Worm (Caenorhabditis elegans) whole organism, young adult: Measurements from ENCODE around the gene F15B9.6.
"Not testable (repeated sequence)": the region's sequence is repeated elsewhere in the genome, so short reads cannot be mapped to it uniquely, and the experiment has no call there.

Experiments used
- B0019.2 ChIP-seq: fragments of 200-800 bp; sonication (Bioruptor generic); conservative IDR thresholded peaks from 2 replicates; pipeline ENCODE4 v1.3.6; 2022; ENCODE audit warnings: missing genetic modification reagents, missing genetic modification characterization, missing compliant biosample characterization
- B0261.1 ChIP-seq: sonication (generic microtip); optimal IDR thresholded peaks from 2 replicates; lab custom pipeline; 2016; ENCODE audit warnings: mild to moderate bottlenecking, missing genetic modification characterization, moderate library complexity, missing compliant biosample characterization
- C06A6.2 ChIP-seq: fragments of 200-800 bp; sonication (Bioruptor generic); conservative IDR thresholded peaks from 2 replicates; pipeline ENCODE4 v1.3.6; 2022; ENCODE audit warnings: missing genetic modification characterization, missing compliant biosample characterization
- D2030.7 ChIP-seq: fragments of 200-800 bp; sonication (Bioruptor generic); IDR thresholded peaks from 2 replicates; pipeline ENCODE4 v1.3.6; 2022; ENCODE audit warnings: missing genetic modification reagents, missing genetic modification characterization, missing compliant biosample characterization
- F33H1.4 ChIP-seq: fragments of 200-800 bp; sonication (Bioruptor generic); IDR thresholded peaks from 2 replicates; pipeline ENCODE4 v1.3.6; 2022; ENCODE audit warnings: missing genetic modification reagents, missing genetic modification characterization, missing compliant biosample characterization
- F52B5.7 ChIP-seq: sonication (generic microtip); optimal IDR thresholded peaks from 2 replicates; lab custom pipeline; 2016; ENCODE audit warnings: mild to moderate bottlenecking, missing genetic modification characterization, missing compliant biosample characterization
- K11D2.4 ChIP-seq: fragments of 200-800 bp; sonication (Bioruptor generic); IDR thresholded peaks from 2 replicates; pipeline ENCODE4 v1.3.6; 2022; ENCODE audit warnings: missing genetic modification reagents, missing genetic modification characterization, missing compliant biosample characterization
- K12H6.12 ChIP-seq: fragments of 200-800 bp; sonication (Bioruptor generic); optimal IDR thresholded peaks from 2 replicates; lab custom pipeline; 2018; ENCODE audit warnings: mild to moderate bottlenecking, missing genetic modification characterization, missing compliant biosample characterization
- T07F8.4 ChIP-seq: sonication (generic microtip); optimal IDR thresholded peaks from 2 replicates; lab custom pipeline; 2016; ENCODE audit warnings: mild to moderate bottlenecking, missing genetic modification characterization, moderate library complexity, missing compliant biosample characterization
- Y95B8A.8 ChIP-seq: fragments of 200-800 bp; sonication (Bioruptor generic); IDR thresholded peaks from 2 replicates; pipeline ENCODE4 v1.3.6; 2022; ENCODE audit warnings: missing genetic modification reagents, missing genetic modification characterization, missing compliant biosample characterization
- attf-3 ChIP-seq: fragments of 200-800 bp; sonication (Bioruptor generic); conservative IDR thresholded peaks from 2 replicates; pipeline ENCODE4 v1.3.6; 2022; ENCODE audit warnings: missing genetic modification reagents, missing genetic modification characterization, missing compliant biosample characterization
- attf-5 ChIP-seq: fragments of 200-800 bp; sonication (Bioruptor generic); optimal IDR thresholded peaks from 2 replicates; lab custom pipeline; 2018; ENCODE audit warnings: mild to moderate bottlenecking, missing genetic modification characterization, missing compliant biosample characterization
- bed-1 ChIP-seq: fragments of 200-800 bp; sonication (Bioruptor generic); IDR thresholded peaks from 2 replicates; pipeline ENCODE4 v1.3.6; 2022; ENCODE audit warnings: missing genetic modification reagents, missing genetic modification characterization, missing compliant biosample characterization
- ceh-100 ChIP-seq: fragments of 200-800 bp; sonication (Bioruptor generic); IDR thresholded peaks from 2 replicates; pipeline ENCODE4 v1.3.6; 2022; ENCODE audit warnings: missing genetic modification reagents, missing genetic modification characterization, missing compliant biosample characterization
- ceh-79 ChIP-seq: sonication (generic microtip); optimal IDR thresholded peaks from 2 replicates; lab custom pipeline; 2017; ENCODE audit warnings: mild to moderate bottlenecking, missing genetic modification characterization, missing compliant biosample characterization
- die-1 ChIP-seq: sonication (generic microtip); optimal IDR thresholded peaks from 2 replicates; lab custom pipeline; 2016; ENCODE audit warnings: missing genotype, mild to moderate bottlenecking, missing genetic modification characterization, missing compliant biosample characterization
- dpff-1 ChIP-seq: sonication (generic microtip); optimal IDR thresholded peaks from 2 replicates; lab custom pipeline; 2017; ENCODE audit warnings: mild to moderate bottlenecking, missing genetic modification characterization, missing compliant biosample characterization
- dpl-1 ChIP-seq: fragments of 150-350 bp; optimal IDR thresholded peaks from 2 replicates; lab custom pipeline; 2014; ENCODE audit warnings: missing biosample characterization, missing genetic modification reagents, missing genetic modification characterization
- egl-44 ChIP-seq: fragments of 200-800 bp; sonication (Bioruptor generic); IDR thresholded peaks from 2 replicates; pipeline ENCODE4 v1.3.6; 2022; ENCODE audit warnings: missing genetic modification reagents, missing genetic modification characterization, missing compliant biosample characterization
- egrh-3 ChIP-seq: fragments of 200-800 bp; sonication (Bioruptor generic); IDR thresholded peaks from 2 replicates; pipeline ENCODE4 v1.3.6; 2022; ENCODE audit warnings: missing genetic modification reagents, missing genetic modification characterization, missing compliant biosample characterization
- gei-17 ChIP-seq: fragments of 200-800 bp; sonication (Bioruptor generic); optimal IDR thresholded peaks from 2 replicates; lab custom pipeline; 2018; ENCODE audit warnings: mild to moderate bottlenecking, missing genetic modification characterization, missing compliant biosample characterization
- hmg-1.2 ChIP-seq: fragments of 200-800 bp; sonication (Bioruptor generic); IDR thresholded peaks from 2 replicates; pipeline ENCODE4 v1.3.6; 2022; ENCODE audit warnings: missing genetic modification reagents, missing genetic modification characterization, missing compliant biosample characterization
- hmg-20 ChIP-seq: fragments of 200-800 bp; sonication (Bioruptor generic); IDR thresholded peaks from 2 replicates; pipeline ENCODE4 v1.3.6; 2022; ENCODE audit warnings: missing genetic modification reagents, missing genetic modification characterization, missing compliant biosample characterization
- lin-26 ChIP-seq: fragments of 200-800 bp; sonication (Bioruptor generic); IDR thresholded peaks from 2 replicates; pipeline ENCODE4 v1.3.6; 2022; ENCODE audit warnings: missing genetic modification reagents, missing genetic modification characterization, missing compliant biosample characterization
- lin-40 ChIP-seq: sonication (generic microtip); optimal IDR thresholded peaks from 2 replicates; lab custom pipeline; 2016; ENCODE audit warnings: missing genetic modification characterization, mild to moderate bottlenecking, missing compliant biosample characterization, missing genotype, missing genetic modification reagents
- lin-54 ChIP-seq: fragments of 200-800 bp; sonication (Bioruptor generic); optimal IDR thresholded peaks from 2 replicates; lab custom pipeline; 2018; ENCODE audit warnings: mild to moderate bottlenecking, missing genetic modification characterization, missing compliant biosample characterization
- lsl-1 ChIP-seq: fragments of 200-800 bp; sonication (Bioruptor generic); optimal IDR thresholded peaks from 2 replicates; lab custom pipeline; 2018; ENCODE audit warnings: mild to moderate bottlenecking, missing genetic modification characterization, moderate library complexity, missing compliant biosample characterization
- madf-3 ChIP-seq: fragments of 200-800 bp; sonication (Bioruptor generic); IDR thresholded peaks from 2 replicates; pipeline ENCODE4 v1.3.6; 2022; ENCODE audit warnings: missing genetic modification reagents, missing genetic modification characterization, missing compliant biosample characterization
- madf-6 ChIP-seq: fragments of 200-800 bp; sonication (Bioruptor generic); IDR thresholded peaks from 2 replicates; pipeline ENCODE4 v1.3.6; 2022; ENCODE audit warnings: missing genetic modification reagents, missing genetic modification characterization, missing compliant biosample characterization
- madf-8 ChIP-seq: fragments of 200-800 bp; sonication (Bioruptor generic); conservative IDR thresholded peaks from 2 replicates; pipeline ENCODE4 v1.3.6; 2022; ENCODE audit warnings: missing genetic modification reagents, missing genetic modification characterization, missing compliant biosample characterization
- mcd-1 ChIP-seq: fragments of 200-800 bp; sonication (Bioruptor generic); IDR thresholded peaks from 2 replicates; pipeline ENCODE4 v1.3.6; 2022; ENCODE audit warnings: missing genetic modification reagents, missing genetic modification characterization, missing compliant biosample characterization
- nfyb-1 ChIP-seq: fragments of 200-800 bp; sonication (Bioruptor generic); IDR thresholded peaks from 2 replicates; pipeline ENCODE4 v1.3.6; 2022; ENCODE audit warnings: missing genetic modification reagents, missing genetic modification characterization, missing compliant biosample characterization
- nhr-80 ChIP-seq: sonication (generic microtip); optimal IDR thresholded peaks from 2 replicates; lab custom pipeline; 2016; ENCODE audit warnings: missing genetic modification characterization, missing compliant biosample characterization
- nhr-90 ChIP-seq: sonication (generic microtip); optimal IDR thresholded peaks from 2 replicates; lab custom pipeline; 2016; ENCODE audit warnings: missing genotype, mild to moderate bottlenecking, missing genetic modification characterization, missing compliant biosample characterization
- rcor-1 ChIP-seq: fragments of 200-800 bp; sonication (Bioruptor generic); IDR thresholded peaks from 2 replicates; pipeline ENCODE4 v1.3.6; 2022; ENCODE audit warnings: missing genetic modification reagents, missing genetic modification characterization, missing compliant biosample characterization
- sea-2 ChIP-seq: fragments of 200-800 bp; sonication (Bioruptor generic); IDR thresholded peaks from 2 replicates; pipeline ENCODE4 v1.3.6; 2022; ENCODE audit warnings: missing genetic modification characterization, missing compliant biosample characterization
- snpc-4 ChIP-seq, 5 experiments: fragments of 150-350 bp in 1 of 5; sonication (generic microtip) in 4 of 5; optimal IDR thresholded peaks; 2 replicates each; lab custom pipeline; 2014 to 2018; ENCODE audit warnings: missing genetic modification characterization in 5 of 5, missing biosample characterization in 3 of 5, antibody characterized with exemption in 2 of 5, mild to moderate bottlenecking in 2 of 5, missing compliant biosample characterization in 2 of 5, missing genotype in 2 of 5, moderate library complexity in 2 of 5, missing genetic modification reagents in 1 of 5
- tbp1 ChIP-seq: fragments of 200-800 bp; sonication (Bioruptor generic); optimal IDR thresholded peaks from 2 replicates; lab custom pipeline; 2018; ENCODE audit warnings: mild to moderate bottlenecking, missing genetic modification characterization, missing compliant biosample characterization
- tbx-9 ChIP-seq: sonication (generic microtip); optimal IDR thresholded peaks from 2 replicates; lab custom pipeline; 2016; ENCODE audit warnings: borderline replicate concordance, missing genetic modification characterization, inconsistent platforms, missing compliant biosample characterization
- zim-3 ChIP-seq: sonication (generic microtip); optimal IDR thresholded peaks from 2 replicates; lab custom pipeline; 2017; ENCODE audit warnings: mild to moderate bottlenecking, missing genetic modification characterization, moderate library complexity, missing compliant biosample characterization
- ztf-18 ChIP-seq: sonication (generic microtip); optimal IDR thresholded peaks from 2 replicates; lab custom pipeline; 2016; ENCODE audit warnings: missing genotype, mild to moderate bottlenecking, missing genetic modification characterization, missing compliant biosample characterization
- ztf-26 ChIP-seq: sonication (generic microtip); optimal IDR thresholded peaks from 2 replicates; lab custom pipeline; 2017; ENCODE audit warnings: missing genetic modification characterization, missing compliant biosample characterization
- ztf-28 ChIP-seq: fragments of 200-800 bp; sonication (Bioruptor generic); IDR thresholded peaks from 2 replicates; pipeline ENCODE4 v1.3.6; 2022; ENCODE audit warnings: missing genetic modification reagents, missing genetic modification characterization, missing compliant biosample characterization
- ztf-6 ChIP-seq: fragments of 200-800 bp; sonication (Bioruptor generic); IDR thresholded peaks from 2 replicates; pipeline ENCODE4 v1.3.6; 2022; ENCODE audit warnings: missing genetic modification reagents, missing genetic modification characterization, missing compliant biosample characterization

Gene F15B9.6

ce11 chrV:13013844-13014243 lies at the start of gene F15B9.6:
Gene F15B9.6 (plus strand): TSS chrV:13014144.
- TF ChIP-seq F52B5.7 (tag; lab: Kevin White, UChicago) (no peak), zim-3 (tag; lab: Kevin White, UChicago) (no peak), madf-3 (GFP tag; lab: Robert Waterston, UW) (no peak), T07F8.4 (tag; lab: Kevin White, UChicago) (no peak), dpff-1 (no peak), bed-1 (GFP tag; lab: Robert Waterston, UW) (no peak), F33H1.4 (GFP tag; lab: Robert Waterston, UW) (no peak), lin-40 (no peak), lin-54 (GFP tag; lab: Kevin White, UChicago) (no peak), ceh-79 (no peak), ztf-6 (GFP tag; lab: Robert Waterston, UW) (no peak), sea-2 (GFP tag; lab: Robert Waterston, UW) (no peak)

- TF ChIP-seq die-1 (tag; lab: Kevin White, UChicago) = no peak
- TF ChIP-seq hmg-20 (GFP tag; lab: Robert Waterston, UW) = no peak
- TF ChIP-seq tbx-9 (tag; lab: Kevin White, UChicago) = no peak
- TF ChIP-seq gei-17 (GFP tag; lab: Kevin White, UChicago) = no peak
- no peak for TF ChIP-seq D2030.7 (GFP tag; lab: Robert Waterston, UW)
Measured at ce11 chrV:12967110-12967509, 46.8 kb upstream of the F15B9.6 start, which contains the start of gene R186.3. Gene R186.3 (minus strand): TSS chrV:12967210.

- TF ChIP-seq attf-5 = peak; percentile 92
- peak; percentile 91 for TF ChIP-seq K11D2.4 (GFP tag; lab: Robert Waterston, UW)
- TF ChIP-seq Y95B8A.8 (GFP tag; lab: Robert Waterston, UW) = peak; percentile 66; the same call in 1 of the 2 replicates
- TF ChIP-seq ceh-100 = peak; percentile 72
- TF ChIP-seq ztf-6 (GFP tag; lab: Robert Waterston, UW) = 0 out of 2 replicates have a peak, but pooled peaks have one; percentile 7
- TF ChIP-seq egl-44 (GFP tag; lab: Robert Waterston, UW) = 0 out of 2 replicates have a peak, but pooled peaks have one; percentile 49
- TF ChIP-seq K12H6.12 (tag; lab: Kevin White, UChicago) = peak; percentile 67
- peak; percentile 63; the same call in 1 of the 2 replicates for TF ChIP-seq B0019.2
- not testable (repeated sequence) for TF ChIP-seq snpc-4 (GFP tag; optimal IDR thresholded peaks at IDR 0.05; lab: Kevin White, UChicago)
- TF ChIP-seq snpc-4 (tag; optimal IDR thresholded peaks at IDR 0.05; lab: Kevin White, UChicago) = peak in 2 of 4 experiments; percentile 58 to 64
- TF ChIP-seq lsl-1 (GFP tag; lab: Kevin White, UChicago) = peak; percentile 76
- peak; percentile 68 for TF ChIP-seq nhr-80 (tag; lab: Kevin White, UChicago)
- TF ChIP-seq dpl-1 (GFP tag; lab: Kevin White, UChicago) = peak; percentile 19
- peak; percentile 8 for TF ChIP-seq B0261.1 (tag; lab: Kevin White, UChicago)
- TF ChIP-seq rcor-1 (GFP tag; lab: Robert Waterston, UW) = peak; percentile 81
- TF ChIP-seq madf-8 (GFP tag; lab: Robert Waterston, UW) = peak; percentile 28; the same call in 1 of the 2 replicates
- TF ChIP-seq nhr-90 (tag; lab: Kevin White, UChicago) = peak; percentile 16
- peak; percentile 72 for TF ChIP-seq ztf-18 (tag; lab: Kevin White, UChicago)
- TF ChIP-seq tbp1 (GFP tag; lab: Kevin White, UChicago) = peak; percentile 60
- peak; percentile 78; the same call in 1 of the 2 replicates for TF ChIP-seq madf-3 (GFP tag; lab: Robert Waterston, UW)
- TF ChIP-seq lin-26 (GFP tag; lab: Robert Waterston, UW) = peak; percentile 68; the same call in 1 of the 2 replicates
- peak; percentile 83 for TF ChIP-seq lin-40
- peak; percentile 92 for TF ChIP-seq hmg-1.2
- TF ChIP-seq lin-54 (GFP tag; lab: Kevin White, UChicago) = peak; percentile 66
- TF ChIP-seq attf-3 = peak; percentile 88
- peak; percentile 86 for TF ChIP-seq nfyb-1 (GFP tag; lab: Robert Waterston, UW)
- TF ChIP-seq madf-6 = peak; percentile 68
- peak; percentile 57; the same call in 1 of the 2 replicates for TF ChIP-seq egrh-3
- TF ChIP-seq C06A6.2 (GFP tag; lab: Robert Waterston, UW) = peak; percentile 40; the same call in 1 of the 2 replicates
- peak; percentile 71 for TF ChIP-seq ztf-26 (tag; lab: Kevin White, UChicago)
- TF ChIP-seq mcd-1 (GFP tag; lab: Robert Waterston, UW) = peak; percentile 98
- TF ChIP-seq ztf-28 (GFP tag; lab: Robert Waterston, UW) = 0 out of 2 replicates have a peak, but pooled peaks have one; percentile 18
Measured at ce11 chrV:12967925-12968327, 46.0 kb upstream of the F15B9.6 start, which contains the start of gene R186.8. Gene R186.8 (minus strand): TSS chrV:12967982.
